Worm (Caenorhabditis elegans): Measurements from ENCODE around the gene unc-4.
A peak's percentile ranks its signal among the peaks of the same experiment; 100 is the strongest.

The unc-4 gene

DNA sequence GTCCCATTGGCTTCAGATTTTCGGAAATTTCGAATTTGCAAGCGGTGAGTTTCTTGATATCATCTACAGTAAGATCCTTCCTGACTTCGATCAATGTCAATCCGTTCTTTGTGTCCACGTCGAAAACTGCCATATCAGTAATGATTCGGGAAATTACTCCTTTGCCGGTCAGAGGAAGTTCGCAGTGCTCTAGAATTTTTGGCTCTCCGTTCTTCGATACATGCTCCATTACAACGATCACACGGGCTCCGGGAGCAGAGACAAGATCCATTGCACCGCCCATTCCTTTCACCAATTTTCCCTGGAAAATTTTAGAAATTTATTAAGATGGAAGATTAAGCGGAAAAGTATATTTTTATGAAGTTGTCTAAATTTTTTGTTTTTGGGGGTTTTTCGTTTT is 34.4 kb upstream of the unc-4 start:
- TF ChIP-seq fkh-10 (GFP tag; optimal IDR thresholded peaks at IDR 0.05) (no peak), zfp-2 (tag; optimal IDR thresholded peaks at IDR 0.05) (no peak), lin-29 (GFP tag; IDR thresholded peaks at IDR 0.05) (0 out of 2 replicates have a peak, but pooled peaks have one; percentile 38), ZK546.5 (tag; optimal IDR thresholded peaks at IDR 0.05) (no peak), madf-9 (GFP tag; conservative IDR thresholded peaks at IDR 0.05) (no peak), arid-1 (GFP tag; conservative IDR thresholded peaks at IDR 0.05) (0 out of 2 replicates have a peak, but pooled peaks have one; percentile 32), D1046.2 (GFP tag; IDR thresholded peaks at IDR 0.05) (0 out of 2 replicates have a peak, but pooled peaks have one; percentile 25), R02D3.7 (tag; optimal IDR thresholded peaks at IDR 0.05) (no peak), hlh-11 (tag; optimal IDR thresholded peaks at IDR 0.05) (no peak), mdl-1 (tag; optimal IDR thresholded peaks at IDR 0.05) (no peak), vab-7 (GFP tag; IDR thresholded peaks at IDR 0.05) (no peak), daf-16 (GFP tag; optimal IDR thresholded peaks at IDR 0.05) (no peak), daf-16 (tag; optimal IDR thresholded peaks at IDR 0.05) (peak; percentile 14), ceh-32 (tag; optimal IDR thresholded peaks at IDR 0.05; ENCODE audit: poor library complexity) (no peak), zfp-3 (GFP tag; conservative IDR thresholded peaks at IDR 0.05) (no peak), rbr-2 (tag; optimal IDR thresholded peaks at IDR 0.05) (no peak), madf-5 (GFP tag; IDR thresholded peaks at IDR 0.05) (0 out of 4 replicates have a peak, but pooled peaks of 1 of the 2 experiments have one; percentile 36), spr-3 (GFP tag; optimal IDR thresholded peaks at IDR 0.05) (no peak), ceh-82 (tag; optimal IDR thresholded peaks at IDR 0.05) (no peak), php-3 (GFP tag; IDR thresholded peaks at IDR 0.05) (0 out of 2 replicates have a peak, but pooled peaks have one; percentile 32), duxl-1 (tag; optimal IDR thresholded peaks at IDR 0.05; ENCODE audit: poor library complexity) (peak; percentile 8), daf-12 (tag; optimal IDR thresholded peaks at IDR 0.05) (no peak), mxl-3 (GFP tag; optimal IDR thresholded peaks at IDR 0.05) (no peak), Y5F2A.4 (GFP tag; optimal IDR thresholded peaks at IDR 0.05) (no peak), unc-39 (tag; optimal IDR thresholded peaks at IDR 0.05) (no peak), lin-1 (GFP tag; IDR thresholded peaks at IDR 0.05) (no peak), lir-3 (tag; optimal IDR thresholded peaks at IDR 0.05) (no peak), snpc-4 (tag; optimal IDR thresholded peaks at IDR 0.05) (no peak), spr-1 (tag; optimal IDR thresholded peaks at IDR 0.05) (no peak), fos-1 (tag; optimal IDR thresholded peaks at IDR 0.05) (no peak), T20F7.1 (GFP tag; optimal IDR thresholded peaks at IDR 0.05) (no peak), ceh-62 (tag; optimal IDR thresholded peaks at IDR 0.05) (no peak), dmd-6 (GFP tag; IDR thresholded peaks at IDR 0.05) (no peak), nhr-41 (GFP tag; IDR thresholded peaks at IDR 0.05) (no peak), tag-97 (GFP tag; IDR thresholded peaks at IDR 0.05) (no peak), lin-15B (tag; optimal IDR thresholded peaks at IDR 0.05) (no peak), lin-13 (GFP tag; optimal IDR thresholded peaks at IDR 0.05) (no peak), egl-27 (tag; optimal IDR thresholded peaks at IDR 0.05) (no peak), unc-62 (GFP tag; optimal IDR thresholded peaks at IDR 0.05 in 1 of 2) (no peak), unc-62 (tag; optimal IDR thresholded peaks at IDR 0.05) (no peak), ceh-20 (GFP tag; IDR thresholded peaks at IDR 0.05) (no peak), mes-2 (tag; optimal IDR thresholded peaks at IDR 0.05; ENCODE audit: poor library complexity, severe bottlenecking) (peak; percentile 48), dve-1 (tag; optimal IDR thresholded peaks at IDR 0.05; ENCODE audit: insufficient read depth) (no peak), aly-2 (tag; optimal IDR thresholded peaks at IDR 0.05) (no peak), unc-130 (GFP tag; optimal IDR thresholded peaks at IDR 0.05) (no peak), nhr-77 (tag; optimal IDR thresholded peaks at IDR 0.05) (no peak), saeg-2 (GFP tag; IDR thresholded peaks at IDR 0.05) (no peak), lin-39 (tag; optimal IDR thresholded peaks at IDR 0.05) (no peak), dpl-1 (GFP tag; optimal IDR thresholded peaks at IDR 0.05) (no peak), T26A8.4 (GFP tag; IDR thresholded peaks at IDR 0.05) (no peak; the same call in 1 of the 2 replicates), nhr-11 (tag; optimal IDR thresholded peaks at IDR 0.05) (no peak), ceh-44 (GFP tag; IDR thresholded peaks at IDR 0.05) (no peak)

All from whole organism, L4 larva.